Worm (Caenorhabditis elegans) whole organism, L3 larva: ENCODE results near the gene nhr-248.

ENCODE experiments used
- R02D3.7 ChIP-seq: fragments of 150-350 bp; optimal IDR thresholded peaks from 2 replicates; lab custom pipeline; 2014; ENCODE audit warnings: missing biosample characterization, missing genetic modification characterization
- ZK546.5 ChIP-seq: sonication (generic microtip); optimal IDR thresholded peaks from 2 replicates; lab custom pipeline; 2017; ENCODE audit warnings: missing biosample characterization, missing genetic modification characterization
- aly-2 ChIP-seq: fragments of 150-350 bp; optimal IDR thresholded peaks from 2 replicates; lab custom pipeline; 2014; ENCODE audit warnings: missing biosample characterization, missing genetic modification characterization
- ama-1 ChIP-seq: fragments of 150-350 bp; optimal IDR thresholded peaks from 2 replicates; lab custom pipeline; 2018
- ceh-16 ChIP-seq: sonication (generic microtip); optimal IDR thresholded peaks from 2 replicates; lab custom pipeline; 2017; ENCODE audit warnings: missing biosample characterization, missing genetic modification characterization
- ceh-82 ChIP-seq: fragments of 150-350 bp; optimal IDR thresholded peaks from 2 replicates; lab custom pipeline; 2014; ENCODE audit warnings: missing biosample characterization, missing genetic modification characterization
- ceh-9 ChIP-seq: sonication (generic microtip); optimal IDR thresholded peaks from 2 replicates; lab custom pipeline; 2018; ENCODE audit warnings: missing biosample characterization, missing genetic modification characterization
- elt-1 ChIP-seq: fragments of 150-350 bp; optimal IDR thresholded peaks from 2 replicates; lab custom pipeline; 2014; ENCODE audit warnings: missing biosample characterization, missing genetic modification characterization
- eor-1 ChIP-seq, 2 experiments: fragments of 150-350 bp; optimal IDR thresholded peaks; 2 replicates each; lab custom pipeline; 2014 to 2018; ENCODE audit warnings: missing biosample characterization in 2 of 2, missing genetic modification characterization in 2 of 2
- fkh-10 ChIP-seq: sonication (generic microtip); optimal IDR thresholded peaks from 2 replicates; lab custom pipeline; 2017; ENCODE audit warnings: missing biosample characterization, missing genetic modification reagents, missing genetic modification characterization
- fkh-2 ChIP-seq: fragments of 150-350 bp; optimal IDR thresholded peaks from 2 replicates; lab custom pipeline; 2014; ENCODE audit warnings: missing biosample characterization, missing genetic modification reagents, missing genetic modification characterization
- fos-1 ChIP-seq: fragments of 150-350 bp; optimal IDR thresholded peaks from 2 replicates; lab custom pipeline; 2014; ENCODE audit warnings: missing biosample characterization, missing genetic modification characterization
- hmg-11 ChIP-seq: sonication (generic microtip); optimal IDR thresholded peaks from 2 replicates; lab custom pipeline; 2016; ENCODE audit warnings: missing genetic modification characterization, missing compliant biosample characterization
- lin-39 ChIP-seq: fragments of 150-350 bp; optimal IDR thresholded peaks from 2 replicates; lab custom pipeline; 2018; ENCODE audit warnings: missing biosample characterization, missing genetic modification reagents, missing genetic modification characterization
- lsy-12 ChIP-seq: sonication (generic microtip); optimal IDR thresholded peaks from 2 replicates; lab custom pipeline; 2016; ENCODE audit warnings: mild to moderate bottlenecking, missing genetic modification characterization, missing compliant biosample characterization
- mdl-1 ChIP-seq: fragments of 150-350 bp; optimal IDR thresholded peaks from 2 replicates; lab custom pipeline; 2014; ENCODE audit warnings: missing biosample characterization, missing genetic modification characterization
- mml-1 ChIP-seq: fragments of 150-350 bp; sonication (generic microtip); optimal IDR thresholded peaks from 3 replicates; lab custom pipeline; 2014; ENCODE audit warnings: missing biosample characterization, missing genetic modification characterization
- nfya-1 ChIP-seq: sonication (generic microtip); optimal IDR thresholded peaks from 2 replicates; lab custom pipeline; 2017; ENCODE audit warnings: missing genetic modification characterization, mild to moderate bottlenecking, missing compliant biosample characterization, antibody characterized with exemption, moderate library complexity; ENCODE audit not compliant: insufficient read depth
- nhr-11 ChIP-seq: fragments of 150-350 bp; optimal IDR thresholded peaks from 2 replicates; lab custom pipeline; 2014; ENCODE audit warnings: missing biosample characterization, missing genetic modification characterization
- nhr-23 ChIP-seq: fragments of 150-350 bp; optimal IDR thresholded peaks from 2 replicates; lab custom pipeline; 2014; ENCODE audit warnings: missing biosample characterization, missing genetic modification reagents, missing genetic modification characterization
- nhr-25 ChIP-seq: sonication (generic microtip); optimal IDR thresholded peaks from 2 replicates; lab custom pipeline; 2017; ENCODE audit warnings: missing biosample characterization, missing genetic modification characterization
- nhr-43 ChIP-seq: sonication (generic microtip); optimal IDR thresholded peaks from 2 replicates; lab custom pipeline; 2016; ENCODE audit warnings: mild to moderate bottlenecking, missing genetic modification characterization, missing compliant biosample characterization; ENCODE audit not compliant: poor library complexity, severe bottlenecking
- nhr-67 ChIP-seq: fragments of 150-350 bp; optimal IDR thresholded peaks from 2 replicates; lab custom pipeline; 2014; ENCODE audit warnings: missing biosample characterization, missing genetic modification characterization
- nhr-76 ChIP-seq: fragments of 150-350 bp; sonication (generic microtip); optimal IDR thresholded peaks from 5 replicates; lab custom pipeline; 2014; ENCODE audit warnings: missing biosample characterization, missing genetic modification characterization
- nhr-77 ChIP-seq: fragments of 150-350 bp; optimal IDR thresholded peaks from 2 replicates; lab custom pipeline; 2014; ENCODE audit warnings: missing biosample characterization, missing genetic modification characterization
- pha-4 ChIP-seq: fragments of 150-350 bp; optimal IDR thresholded peaks from 2 replicates; lab custom pipeline; 2014; ENCODE audit warnings: missing biosample characterization, missing genetic modification reagents, missing genetic modification characterization
- pqm-1 ChIP-seq: fragments of 150-350 bp; optimal IDR thresholded peaks from 2 replicates; lab custom pipeline; 2017; ENCODE audit warnings: missing biosample characterization, missing genetic modification characterization, inconsistent platforms
- snpc-4 ChIP-seq: fragments of 150-350 bp; optimal IDR thresholded peaks from 2 replicates; lab custom pipeline; 2014; ENCODE audit warnings: missing biosample characterization, missing genetic modification characterization
- tbx-2 ChIP-seq: sonication (generic microtip); optimal IDR thresholded peaks from 2 replicates; lab custom pipeline; 2016; ENCODE audit warnings: mild to moderate bottlenecking, missing genetic modification characterization, missing compliant biosample characterization
- unc-39 ChIP-seq: sonication (generic microtip); optimal IDR thresholded peaks from 4 replicates; lab custom pipeline; 2017; ENCODE audit warnings: missing biosample characterization, missing genetic modification characterization
- unc-62 ChIP-seq: fragments of 150-350 bp; sonication (generic microtip); optimal IDR thresholded peaks from 4 replicates; lab custom pipeline; 2014; ENCODE audit warnings: missing biosample characterization, missing genetic modification reagents, missing genetic modification characterization
- zag-1 ChIP-seq: fragments of 150-350 bp; optimal IDR thresholded peaks from 2 replicates; lab custom pipeline; 2014; ENCODE audit warnings: missing biosample characterization, missing genetic modification characterization
- ztf-11 ChIP-seq: fragments of 150-350 bp; optimal IDR thresholded peaks from 2 replicates; lab custom pipeline; 2014; ENCODE audit warnings: missing biosample characterization, missing genetic modification characterization

Gene nhr-248

DNA sequence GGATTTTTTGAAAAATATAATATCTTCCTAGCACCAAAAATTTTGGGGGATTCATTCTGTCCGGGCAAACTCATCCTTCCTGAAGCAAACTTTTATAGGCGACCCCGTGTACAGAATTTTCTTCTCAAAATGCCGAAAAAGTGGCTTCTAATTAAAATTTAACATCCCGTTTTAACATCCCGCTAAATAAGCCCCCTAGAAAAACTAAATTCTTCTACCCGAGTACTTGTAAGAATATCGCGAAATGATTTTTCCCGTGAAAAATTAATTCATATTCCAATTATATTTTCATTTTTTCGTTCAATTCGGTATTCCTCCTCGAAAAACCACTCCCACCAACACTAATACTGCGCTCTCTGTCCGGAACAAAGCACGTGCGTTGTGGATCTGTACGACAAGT lies 35.6 kb downstream of the nhr-248 start, which contains the start of gene T05E12.8:
TSS of gene T05E12.8 (plus strand) at position 301 of the 400 bp plus-strand sequence.
- TF ChIP-seq ceh-9 (no peak), R02D3.7 (tag; lab: Kevin White, UChicago) (no peak), zag-1 (tag; lab: Kevin White, UChicago) (no peak), elt-1 (tag; lab: Kevin White, UChicago) (no peak), fkh-2 (tag; lab: Kevin White, UChicago) (no peak), nfya-1 (tag; lab: Kevin White, UChicago) (no peak)

DNA sequence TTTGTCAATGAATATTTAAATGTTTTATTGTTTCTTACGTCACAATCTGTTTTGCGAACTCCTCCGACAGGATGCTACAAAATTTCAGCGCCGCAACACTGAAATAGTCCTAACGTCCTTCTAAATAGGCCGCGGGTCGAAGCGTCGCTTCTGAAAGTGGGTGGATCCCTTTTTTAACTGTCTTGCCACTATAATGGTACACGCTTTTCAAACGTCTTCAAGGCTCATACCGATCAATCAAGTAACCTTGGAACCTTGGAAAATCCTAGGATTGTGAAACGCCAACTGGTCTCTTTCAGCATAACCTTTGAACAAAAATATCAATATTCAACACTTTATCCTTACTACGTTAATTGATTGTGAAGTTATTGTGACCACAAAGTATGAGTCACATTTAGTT lies 37.8 kb downstream of the nhr-248 start:
- no peak for TF ChIP-seq nhr-11 (tag; lab: Kevin White, UChicago)
- TF ChIP-seq lin-39 (tag; lab: Kevin White, UChicago), result no peak
- no peak for TF ChIP-seq ztf-11 (tag; lab: Kevin White, UChicago)
- no peak for TF ChIP-seq ceh-16 (tag; lab: Kevin White, UChicago)
- TF ChIP-seq R02D3.7 (tag; lab: Kevin White, UChicago), result no peak

DNA sequence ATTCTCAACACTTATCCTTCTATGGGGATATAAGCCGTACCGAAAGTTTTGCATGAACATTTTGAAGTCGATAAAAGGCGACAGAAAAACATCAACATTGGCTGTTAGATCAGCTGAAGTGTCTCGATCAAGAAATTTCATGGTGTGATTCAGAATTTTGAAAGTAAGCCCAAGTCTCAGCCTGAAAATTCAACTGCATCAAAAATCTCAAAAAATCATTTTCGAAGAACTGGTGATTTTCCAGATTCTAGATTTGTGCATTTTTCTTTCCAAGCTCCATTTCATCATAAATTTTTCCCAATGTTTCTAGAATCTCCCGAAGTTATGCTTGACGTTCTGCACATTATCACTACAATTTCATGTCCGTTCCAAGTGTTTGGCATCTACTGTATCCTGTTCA lies 39.8 kb downstream of the nhr-248 start, which contains the start of gene srh-255:
TSS of gene srh-255 (plus strand) at position 301 of the 400 bp plus-strand sequence.
- no peak for TF ChIP-seq ZK546.5 (tag; lab: Kevin White, UChicago)
- no peak for TF ChIP-seq nhr-43
- no peak for TF ChIP-seq ama-1
- TF ChIP-seq nhr-25 (tag; lab: Kevin White, UChicago), result no peak
- TF ChIP-seq hmg-11 (tag; lab: Kevin White, UChicago), result no peak
- TF ChIP-seq ceh-82 (tag; lab: Kevin White, UChicago), result no peak
- TF ChIP-seq tbx-2 (tag; lab: Kevin White, UChicago), result no peak
- TF ChIP-seq zag-1 (tag; lab: Kevin White, UChicago), result no peak
- no peak for TF ChIP-seq unc-39 (tag; lab: Kevin White, UChicago)
- no peak for TF ChIP-seq nhr-77 (tag; lab: Kevin White, UChicago)
- no peak for TF ChIP-seq ceh-9
- TF ChIP-seq fos-1 (tag; lab: Kevin White, UChicago), result no peak
- TF ChIP-seq mml-1 (tag; lab: Kevin White, UChicago), result no peak
- no peak for TF ChIP-seq fkh-10
- TF ChIP-seq nhr-67 (tag; lab: Kevin White, UChicago), result no peak
- no peak for TF ChIP-seq lsy-12 (tag; lab: Kevin White, UChicago)
- TF ChIP-seq pha-4 (tag; lab: Kevin White, UChicago), result no peak
- TF ChIP-seq, all 47 proteins: peak for 0

DNA sequence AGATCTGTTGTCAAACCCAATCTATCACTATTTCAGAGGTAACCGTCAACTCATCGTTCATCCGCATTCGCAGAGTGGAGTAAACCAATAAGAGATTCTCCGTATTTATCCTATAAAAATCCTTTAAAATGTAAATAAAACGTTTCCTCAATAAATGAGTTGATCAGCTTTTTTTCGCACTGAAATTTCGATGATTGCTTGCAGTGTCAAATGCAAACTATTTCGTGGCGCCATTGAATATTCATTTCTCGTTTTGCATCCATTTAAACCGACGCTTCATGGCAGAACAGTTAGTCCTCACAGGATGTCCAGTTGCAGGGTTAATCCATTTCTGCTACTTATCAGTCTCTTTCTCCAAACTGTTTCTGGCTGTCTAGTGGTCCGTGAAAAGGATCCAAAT lies 42.8 kb downstream of the nhr-248 start, which contains the start of gene F28B1.9:
TSS of gene F28B1.9 (plus strand) at position 301 of the 400 bp plus-strand sequence.
- TF ChIP-seq nhr-67 (tag; lab: Kevin White, UChicago) (no peak), pha-4 (tag; lab: Kevin White, UChicago) (no peak), nhr-23 (tag; lab: Kevin White, UChicago) (no peak), tbx-2 (tag; lab: Kevin White, UChicago) (no peak), nhr-76 (tag; lab: Kevin White, UChicago) (no peak), snpc-4 (no peak), pqm-1 (tag; lab: Kevin White, UChicago) (no peak), eor-1 (tag; optimal IDR thresholded peaks at IDR 0.05; lab: Kevin White, UChicago) (no peak), ztf-11 (tag; lab: Kevin White, UChicago) (no peak), fkh-2 (tag; lab: Kevin White, UChicago) (no peak), aly-2 (tag; lab: Kevin White, UChicago) (no peak)

DNA sequence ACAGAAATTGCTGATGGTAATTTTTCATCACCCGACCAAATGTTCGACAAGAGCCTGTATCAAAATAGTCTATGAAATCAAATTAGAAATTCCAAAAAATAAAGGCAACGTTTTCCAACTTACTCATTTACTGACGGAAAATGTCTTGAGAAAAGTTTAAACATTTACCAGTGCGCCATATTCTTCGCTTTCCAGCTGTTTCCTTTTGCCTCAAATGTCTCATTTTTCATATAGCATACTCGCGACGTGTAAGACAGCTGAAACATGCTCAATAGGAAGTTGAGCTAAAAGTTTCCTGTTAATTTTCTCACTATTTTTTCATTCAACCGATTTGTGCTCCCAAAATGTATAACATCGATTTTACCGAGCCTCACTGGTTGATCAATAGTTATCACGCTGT lies 44.4 kb downstream of the nhr-248 start, which contains the start of gene sri-66:
TSS of gene sri-66 (plus strand) at position 301 of the 400 bp plus-strand sequence.
- TF ChIP-seq mdl-1 (tag; lab: Kevin White, UChicago) (no peak), unc-62 (GFP tag; lab: Kevin White, UChicago) (no peak)
